Worm (Caenorhabditis elegans) whole organism, late embryonic: ENCODE data around the gene srx-12.

Experiments used
- ceh-24 ChIP-seq: sonication (generic microtip); optimal IDR thresholded peaks from 2 replicates; lab custom pipeline; 2016; ENCODE audit warnings: mild to moderate bottlenecking, missing genetic modification characterization, missing compliant biosample characterization
- hlh-13 ChIP-seq: fragments of 200-800 bp; sonication (Bioruptor generic); optimal IDR thresholded peaks from 2 replicates; lab custom pipeline; 2018; ENCODE audit warnings: mild to moderate bottlenecking, missing genetic modification characterization, missing compliant biosample characterization
- lim-6 ChIP-seq: sonication (generic microtip); optimal IDR thresholded peaks from 2 replicates; lab custom pipeline; 2016; ENCODE audit warnings: missing genetic modification characterization, missing compliant biosample characterization
- nhr-11 ChIP-seq: fragments of 150-350 bp; optimal IDR thresholded peaks from 2 replicates; lab custom pipeline; 2014; ENCODE audit warnings: missing biosample characterization, missing genetic modification characterization
- rnt-1 ChIP-seq: sonication (generic microtip); optimal IDR thresholded peaks from 2 replicates; lab custom pipeline; 2016; ENCODE audit warnings: missing genetic modification characterization, missing compliant biosample characterization
- unc-86 ChIP-seq: sonication (generic microtip); optimal IDR thresholded peaks from 2 replicates; lab custom pipeline; 2016; ENCODE audit warnings: missing genetic modification characterization, missing compliant biosample characterization

Gene srx-12

DNA sequence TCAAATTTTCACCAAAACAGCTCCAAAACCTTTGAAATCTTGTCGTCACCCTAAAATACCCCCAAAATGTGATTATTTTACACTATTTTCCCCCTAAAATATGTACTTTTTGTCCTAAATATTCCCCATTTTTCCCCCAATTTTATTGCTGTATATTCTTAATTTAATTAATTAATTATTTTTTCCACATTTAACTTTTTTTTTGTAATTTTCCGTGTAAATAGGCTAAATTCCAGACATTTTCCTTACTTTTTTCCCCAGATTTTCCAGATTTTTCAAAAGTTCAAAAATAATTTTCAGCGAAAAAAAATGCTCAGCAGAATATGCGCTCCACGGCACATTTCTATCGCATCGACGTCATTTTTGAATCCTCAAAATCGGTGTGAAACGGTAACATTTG lies 51.4 kb downstream of the srx-12 start, which contains the start of gene cox-18:
cox-18 (plus strand) TSS at position 301 of the 400 bp plus-strand sequence.
- TF ChIP-seq rnt-1 (no peak), ceh-24 (tag; lab: Kevin White, UChicago) (no peak), nhr-11 (tag; lab: Kevin White, UChicago) (no peak), unc-86 (tag; lab: Kevin White, UChicago) (no peak), hlh-13 (GFP tag; lab: Kevin White, UChicago) (no peak), lim-6 (no peak)
